Worm (Caenorhabditis elegans): ENCODE results near the gene obr-2.

The obr-2 gene

ce11 chrV:15000055-15000704, 13.9 kb downstream of the obr-2 start, which contains the start of gene rps-16 (continued):
- no peak for TF ChIP-seq dpl-1 (GFP tag; optimal IDR thresholded peaks at IDR 0.05)
- TF ChIP-seq nfyb-1 (GFP tag; IDR thresholded peaks at IDR 0.05), result peak; percentile 79
- no peak for TF ChIP-seq nhr-120 (GFP tag; IDR thresholded peaks at IDR 0.05)
- TF ChIP-seq ceh-79 (tag; optimal IDR thresholded peaks at IDR 0.05), result peak; percentile 28
- TF ChIP-seq ceh-27 (GFP tag; optimal IDR thresholded peaks at IDR 0.05), result no peak
- peak; percentile 75; the same call in 1 of the 2 replicates for TF ChIP-seq F39B2.1 (GFP tag; IDR thresholded peaks at IDR 0.05)
- peak; percentile 80 for TF ChIP-seq madf-6 (GFP tag; IDR thresholded peaks at IDR 0.05)
- TF ChIP-seq unc-62 (GFP tag; optimal IDR thresholded peaks at IDR 0.05), result no peak
- TF ChIP-seq B0336.3 (GFP tag; IDR thresholded peaks at IDR 0.05), result peak; percentile 79; the same call in 1 of the 2 replicates
- peak; percentile 3 for TF ChIP-seq efl-1 (GFP tag; optimal IDR thresholded peaks at IDR 0.05)
- peak; percentile 89 for TF ChIP-seq ekl-4 (GFP tag; IDR thresholded peaks at IDR 0.05)
- TF ChIP-seq snpc-3.4 (tag; optimal IDR thresholded peaks at IDR 0.05), result peak; percentile 44
- TF ChIP-seq nfya-1 (tag; optimal IDR thresholded peaks at IDR 0.05; ENCODE audit: borderline replicate concordance, insufficient read depth), result no peak
- TF ChIP-seq pbrm-1 (GFP tag; IDR thresholded peaks at IDR 0.05), result no peak
- no peak for TF ChIP-seq cebp-1 (GFP tag; IDR thresholded peaks at IDR 0.05)
- peak; percentile 40 for TF ChIP-seq cebp-1 (tag; optimal IDR thresholded peaks at IDR 0.05)
- TF ChIP-seq akir-1 (GFP tag; optimal IDR thresholded peaks at IDR 0.05), result no peak
- TF ChIP-seq cebp-2 (GFP tag; IDR thresholded peaks at IDR 0.05), result peak; percentile 87; the same call in 1 of the 2 replicates
- no peak for TF ChIP-seq nhr-179 (tag; optimal IDR thresholded peaks at IDR 0.05)
- no peak for TF ChIP-seq lir-1 (GFP tag; conservative IDR thresholded peaks at IDR 0.05)
- no peak for TF ChIP-seq him-1 (tag; optimal IDR thresholded peaks at IDR 0.05)
- TF ChIP-seq K12H6.12 (tag; optimal IDR thresholded peaks at IDR 0.05), result no peak
- TF ChIP-seq F57A8.1 (GFP tag; optimal IDR thresholded peaks at IDR 0.05), result peak; percentile 35
- peak; percentile 49 for TF ChIP-seq snpc-1.1 (tag; optimal IDR thresholded peaks at IDR 0.05; ENCODE audit: insufficient read depth)
- TF ChIP-seq tlf-1 (GFP tag; optimal IDR thresholded peaks at IDR 0.05), result peak; percentile 61
- peak; percentile 76 for TF ChIP-seq hrde-1 (tag; optimal IDR thresholded peaks at IDR 0.05; ENCODE audit: borderline replicate concordance)
- TF ChIP-seq ceh-91 (GFP tag; IDR thresholded peaks at IDR 0.05), result no peak
- peak; percentile 63 for TF ChIP-seq dox-1 (GFP tag; IDR thresholded peaks at IDR 0.05)
- no peak for TF ChIP-seq ZK185.1 (tag; optimal IDR thresholded peaks at IDR 0.05; ENCODE audit: poor library complexity, severe bottlenecking)
- no peak for TF ChIP-seq ztf-26 (tag; optimal IDR thresholded peaks at IDR 0.05)
- TF ChIP-seq Y56A3A.18 (GFP tag; IDR thresholded peaks at IDR 0.05), result peak; percentile 67
- TF ChIP-seq lin-54 (GFP tag; optimal IDR thresholded peaks at IDR 0.05), result peak; percentile 39
- TF ChIP-seq repo-1 (tag; optimal IDR thresholded peaks at IDR 0.05), result no peak
- TF ChIP-seq bed-1 (GFP tag; IDR thresholded peaks at IDR 0.05), result no peak
- TF ChIP-seq snpc-4 (GFP tag; optimal IDR thresholded peaks at IDR 0.05), result no peak
- peak in 2 of 4 experiments; percentile 27 to 29 for TF ChIP-seq snpc-4 (tag; optimal IDR thresholded peaks at IDR 0.05)
- peak; percentile 11 for TF ChIP-seq tbp1 (GFP tag; optimal IDR thresholded peaks at IDR 0.05)
- no peak for TF ChIP-seq nfya-2 (GFP tag; IDR thresholded peaks at IDR 0.05)
- no peak for TF ChIP-seq F57C9.4 (tag; optimal IDR thresholded peaks at IDR 0.05)
- 0 out of 2 replicates have a peak, but pooled peaks have one; percentile 14 for TF ChIP-seq ceh-40 (GFP tag; IDR thresholded peaks at IDR 0.05)
- TF ChIP-seq ztf-18 (tag; optimal IDR thresholded peaks at IDR 0.05), result peak; percentile 10
- no peak for TF ChIP-seq B0261.1 (tag; optimal IDR thresholded peaks at IDR 0.05)
- TF ChIP-seq ztf-6 (GFP tag; IDR thresholded peaks at IDR 0.05), result no peak
- TF ChIP-seq egl-18 (GFP tag; IDR thresholded peaks at IDR 0.05), result no peak
- no peak for TF ChIP-seq Y53F4B.3 (GFP tag; IDR thresholded peaks at IDR 0.05)
- no peak for TF ChIP-seq lsl-1 (GFP tag; optimal IDR thresholded peaks at IDR 0.05)
- TF ChIP-seq athp-1 (tag; optimal IDR thresholded peaks at IDR 0.05), result peak; percentile 66
- TF ChIP-seq hsf-1 (GFP tag; IDR thresholded peaks at IDR 0.05), result peak; percentile 81
